Fruit fly (Drosophila melanogaster) whole organism, embryonic: ENCODE data around the gene Sec10.

Experiments
- Ada2b ChIP-seq: fragments of 200-800 bp; sonication (Bioruptor generic); IDR thresholded peaks from 2 replicates; pipeline ENCODE4 v1.3.6; 2022; ENCODE audit warnings: missing biosample characterization, missing genetic modification characterization
- Atf-2 ChIP-seq: fragments of 200-800 bp; sonication (Bioruptor generic); optimal IDR thresholded peaks from 2 replicates; lab custom pipeline; 2016; ENCODE audit warnings: missing biosample characterization, missing genetic modification characterization
- Atf6 ChIP-seq: fragments of 200-800 bp; sonication (Bioruptor generic); IDR thresholded peaks from 2 replicates; pipeline ENCODE4 v1.3.6; 2022; ENCODE audit warnings: missing biosample characterization, missing genetic modification characterization
- B-H2 ChIP-seq: fragments of 200-800 bp; sonication (Bioruptor generic); optimal IDR thresholded peaks from 2 replicates; lab custom pipeline; 2018; ENCODE audit warnings: missing biosample characterization, mild to moderate bottlenecking, missing genetic modification characterization
- Bteb2 ChIP-seq: fragments of 200-800 bp; sonication (Bioruptor generic); optimal IDR thresholded peaks from 2 replicates; lab custom pipeline; 2016; ENCODE audit warnings: missing biosample characterization, missing genetic modification characterization
- CG10209 ChIP-seq: fragments of 200-800 bp; sonication (Bioruptor generic); optimal IDR thresholded peaks from 3 replicates; lab custom pipeline; 2017; ENCODE audit warnings: missing biosample characterization, mild to moderate bottlenecking, missing genetic modification characterization, missing genetic modification reagents
- CG11456 ChIP-seq: fragments of 200-800 bp; sonication (Bioruptor generic); IDR thresholded peaks from 3 replicates; pipeline ENCODE4 v1.3.6; 2022; ENCODE audit warnings: missing biosample characterization, missing genetic modification characterization
- CG12299 ChIP-seq: fragments of 200-800 bp; sonication (Bioruptor generic); optimal IDR thresholded peaks from 2 replicates; lab custom pipeline; 2018; ENCODE audit warnings: missing biosample characterization, mild to moderate bottlenecking, missing genetic modification characterization
- CG12769 ChIP-seq: fragments of 200-800 bp; sonication (Bioruptor generic); optimal IDR thresholded peaks from 2 replicates; lab custom pipeline; 2019; ENCODE audit warnings: missing biosample characterization, mild to moderate bottlenecking, missing genetic modification characterization, moderate library complexity
- CG13296 ChIP-seq: fragments of 200-800 bp; sonication (Bioruptor generic); optimal IDR thresholded peaks from 3 replicates; lab custom pipeline; 2018; ENCODE audit warnings: missing biosample characterization, mild to moderate bottlenecking, missing genetic modification characterization
- CG16779 ChIP-seq: fragments of 200-800 bp; sonication (Bioruptor generic); IDR thresholded peaks from 2 replicates; pipeline ENCODE4 v1.3.6; 2022; ENCODE audit warnings: missing biosample characterization, missing genetic modification characterization
- CG32772 ChIP-seq: fragments of 200-800 bp; sonication (Bioruptor generic); IDR thresholded peaks from 2 replicates; pipeline ENCODE4 v1.3.6; 2022; ENCODE audit warnings: missing biosample characterization, missing genetic modification characterization
- CG33213 ChIP-seq: fragments of 200-800 bp; sonication (Bioruptor generic); optimal IDR thresholded peaks from 3 replicates; lab custom pipeline; 2016; ENCODE audit warnings: missing biosample characterization, missing genetic modification characterization
- CG3847 ChIP-seq: fragments of 200-800 bp; sonication (Bioruptor generic); IDR thresholded peaks from 2 replicates; pipeline ENCODE4 v1.3.6; 2022; ENCODE audit warnings: missing biosample characterization, missing genetic modification characterization
- CG4854 ChIP-seq: fragments of 200-800 bp; sonication (Bioruptor generic); optimal IDR thresholded peaks from 2 replicates; lab custom pipeline; 2016; ENCODE audit warnings: missing biosample characterization, missing genetic modification characterization, inconsistent platforms
- CG5245 ChIP-seq: fragments of 200-800 bp; sonication (Bioruptor generic); optimal IDR thresholded peaks from 3 replicates; lab custom pipeline; 2016; ENCODE audit warnings: missing biosample characterization, missing genetic modification characterization
- CG6272 ChIP-seq: fragments of 200-800 bp; sonication (Bioruptor generic); IDR thresholded peaks from 2 replicates; pipeline ENCODE4 v1.3.6; 2022; ENCODE audit warnings: missing biosample characterization, missing genetic modification characterization
- CG8359 ChIP-seq: fragments of 200-800 bp; sonication (Bioruptor generic); optimal IDR thresholded peaks from 2 replicates; lab custom pipeline; 2017; ENCODE audit warnings: missing biosample characterization, mild to moderate bottlenecking, missing genetic modification characterization, borderline replicate concordance
- CG9215 ChIP-seq: fragments of 200-800 bp; sonication (Bioruptor generic); IDR thresholded peaks from 2 replicates; pipeline ENCODE4 v1.3.6; 2022; ENCODE audit warnings: missing biosample characterization, missing genetic modification characterization
- Dbx ChIP-seq: fragments of 200-800 bp; sonication (Bioruptor generic); IDR thresholded peaks from 3 replicates; pipeline ENCODE4 v1.3.6; 2022; ENCODE audit warnings: missing biosample characterization, missing genetic modification characterization
- Dip3 ChIP-seq: fragments of 200-800 bp; sonication (Bioruptor generic); optimal IDR thresholded peaks from 3 replicates; lab custom pipeline; 2016; ENCODE audit warnings: missing biosample characterization, missing genetic modification characterization
- Dp ChIP-seq: fragments of 200-800 bp; sonication (Bioruptor generic); optimal IDR thresholded peaks from 2 replicates; lab custom pipeline; 2018; ENCODE audit warnings: missing biosample characterization, mild to moderate bottlenecking, missing genetic modification characterization, moderate library complexity
- Elba2 ChIP-seq: fragments of 200-800 bp; sonication (Bioruptor generic); optimal IDR thresholded peaks from 3 replicates; lab custom pipeline; 2016; ENCODE audit warnings: missing biosample characterization, missing genetic modification characterization
- HmgD ChIP-seq: fragments of 200-800 bp; sonication (Bioruptor generic); optimal IDR thresholded peaks from 3 replicates; lab custom pipeline; 2016; ENCODE audit warnings: missing biosample characterization, missing genetic modification characterization
- HmgZ ChIP-seq: fragments of 200-800 bp; sonication (Bioruptor generic); optimal IDR thresholded peaks from 2 replicates; lab custom pipeline; 2018; ENCODE audit warnings: missing biosample characterization, mild to moderate bottlenecking, missing genetic modification characterization
- Hsf ChIP-seq: fragments of 200-800 bp; sonication (Bioruptor generic); optimal IDR thresholded peaks from 3 replicates; lab custom pipeline; 2016; ENCODE audit warnings: missing biosample characterization, missing genetic modification characterization
- Nf-YC ChIP-seq: fragments of 200-800 bp; optimal IDR thresholded peaks from 3 replicates; lab custom pipeline; 2019; ENCODE audit warnings: missing biosample characterization, mild to moderate bottlenecking, missing genetic modification characterization, moderate library complexity
- NfI ChIP-seq: fragments of 200-800 bp; sonication (Bioruptor generic); optimal IDR thresholded peaks from 3 replicates; lab custom pipeline; 2018; ENCODE audit warnings: missing biosample characterization, mild to moderate bottlenecking, missing genetic modification characterization, moderate library complexity
- Spps ChIP-seq: fragments of 200-800 bp; sonication (Bioruptor generic); optimal IDR thresholded peaks from 2 replicates; lab custom pipeline; 2018; ENCODE audit warnings: missing biosample characterization, mild to moderate bottlenecking, missing genetic modification characterization
- Sry-β ChIP-seq: fragments of 200-800 bp; sonication (Bioruptor generic); optimal IDR thresholded peaks from 2 replicates; lab custom pipeline; 2018; ENCODE audit warnings: missing biosample characterization, mild to moderate bottlenecking, missing genetic modification characterization, moderate library complexity
- br ChIP-seq: fragments of >200 bp; optimal IDR thresholded peaks from 2 replicates; lab custom pipeline; 2017
- bsh ChIP-seq, 2 experiments: fragments of 200-800 bp; sonication (Bioruptor generic); optimal IDR thresholded peaks; 2 replicates each; lab custom pipeline; 2017 to 2018; ENCODE audit warnings: mild to moderate bottlenecking in 2 of 2, missing biosample characterization in 2 of 2, missing genetic modification characterization in 2 of 2, moderate library complexity in 1 of 2
- dimm ChIP-seq: fragments of 200-800 bp; sonication (Bioruptor generic); IDR thresholded peaks from 2 replicates; pipeline ENCODE4 v1.3.6; 2022; ENCODE audit warnings: missing biosample characterization, missing genetic modification characterization
- dmrt11E ChIP-seq: fragments of 200-800 bp; sonication (Bioruptor generic); optimal IDR thresholded peaks from 3 replicates; lab custom pipeline; 2018; ENCODE audit warnings: missing biosample characterization, mild to moderate bottlenecking, missing genetic modification characterization, moderate library complexity
- esg ChIP-seq: fragments of 200-800 bp; sonication (Bioruptor generic); conservative IDR thresholded peaks from 2 replicates; pipeline ENCODE4 v1.3.6; 2022; ENCODE audit warnings: missing biosample characterization, missing genetic modification characterization
- gcm2 ChIP-seq: fragments of 200-800 bp; sonication (Bioruptor generic); optimal IDR thresholded peaks from 2 replicates; lab custom pipeline; 2016; ENCODE audit warnings: missing biosample characterization, missing genetic modification characterization
- hbn ChIP-seq: fragments of 200-800 bp; sonication (Bioruptor generic); IDR thresholded peaks from 2 replicates; pipeline ENCODE4 v1.3.6; 2022; ENCODE audit warnings: missing biosample characterization, missing genetic modification characterization; ENCODE audit not compliant: partially characterized antibody
- kah ChIP-seq: fragments of 200-800 bp; sonication (Bioruptor generic); optimal IDR thresholded peaks from 2 replicates; lab custom pipeline; 2018; ENCODE audit warnings: missing biosample characterization, mild to moderate bottlenecking, missing genetic modification characterization
- lilli ChIP-seq: fragments of 200-800 bp; sonication (Bioruptor generic); optimal IDR thresholded peaks from 3 replicates; lab custom pipeline; 2016; ENCODE audit warnings: missing biosample characterization, missing genetic modification characterization
- mam ChIP-seq: fragments of 200-800 bp; sonication (Bioruptor generic); optimal IDR thresholded peaks from 3 replicates; lab custom pipeline; 2016; ENCODE audit warnings: missing biosample characterization, missing genetic modification characterization
- mld ChIP-seq: fragments of 200-800 bp; sonication (Bioruptor generic); IDR thresholded peaks from 3 replicates; pipeline ENCODE4 v1.3.6; 2022; ENCODE audit warnings: missing biosample characterization, missing genetic modification characterization; ENCODE audit not compliant: partially characterized antibody
- pan ChIP-seq, 4 experiments: fragments of >200 bp in 3 of 4; fragments of 200-800 bp in 1 of 4; sonication (Bioruptor generic) in 1 of 4; optimal IDR thresholded peaks in 3 of 4; IDR thresholded peaks in 1 of 4; 2 replicates each; pipeline versions ENCODE4 v1.3.6 to Lab custom; 2017 to 2022; ENCODE audit warnings: missing biosample characterization in 2 of 4, missing genetic modification characterization in 2 of 4, mixed read lengths in 1 of 4
- pfk ChIP-seq: fragments of 200-800 bp; sonication (Bioruptor generic); optimal IDR thresholded peaks from 2 replicates; lab custom pipeline; 2018; ENCODE audit warnings: missing biosample characterization, mild to moderate bottlenecking, missing genetic modification characterization, moderate library complexity
- phol ChIP-seq: fragments of 200-800 bp; sonication (Bioruptor generic); optimal IDR thresholded peaks from 3 replicates; lab custom pipeline; 2018; ENCODE audit warnings: missing biosample characterization, mild to moderate bottlenecking, missing genetic modification characterization, moderate library complexity
- prd ChIP-seq, 3 experiments: fragments of >200 bp in 2 of 3; fragments of 200-800 bp in 1 of 3; sonication (Bioruptor generic) in 1 of 3; optimal IDR thresholded peaks in 2 of 3; IDR thresholded peaks in 1 of 3; 2 replicates in 2 of 3; 3 replicates in 1 of 3; pipeline versions ENCODE4 v1.3.6 to Lab custom; 2017 to 2022; ENCODE audit warnings: missing biosample characterization in 1 of 3, missing genetic modification characterization in 1 of 3
- shn ChIP-seq: fragments of 200-800 bp; sonication (Bioruptor generic); optimal IDR thresholded peaks from 3 replicates; lab custom pipeline; 2016; ENCODE audit warnings: missing biosample characterization, missing genetic modification characterization
- slbo ChIP-seq: fragments of 200-800 bp; sonication (Bioruptor generic); IDR thresholded peaks from 2 replicates; pipeline ENCODE4 v1.3.6; 2022; ENCODE audit warnings: missing biosample characterization, missing genetic modification characterization
- tgo ChIP-seq: fragments of 200-800 bp; sonication (Bioruptor generic); IDR thresholded peaks from 3 replicates; pipeline ENCODE4 v1.3.6; 2022; ENCODE audit warnings: missing biosample characterization, missing genetic modification characterization
- zen ChIP-seq: fragments of 200-800 bp; sonication (Bioruptor generic); optimal IDR thresholded peaks from 3 replicates; lab custom pipeline; 2018; ENCODE audit warnings: missing biosample characterization, mild to moderate bottlenecking, missing genetic modification characterization, moderate library complexity
- zfh1 ChIP-seq: fragments of 200-800 bp; sonication (Bioruptor generic); IDR thresholded peaks from 3 replicates; pipeline ENCODE4 v1.3.6; 2022; ENCODE audit warnings: missing biosample characterization, missing genetic modification characterization

The Sec10 gene

dm6 chr3R:24169362-24169761 lies 34.7 kb downstream of the Sec10 start, which contains the start of gene CG5510 (continued):
- TF ChIP-seq dmrt11E (tag; lab: Kevin White, UChicago) (peak; percentile 11), CG12299 (tag; lab: Kevin White, UChicago) (peak; percentile 15), shn (GFP tag; lab: Kevin White, UChicago) (peak; percentile 67), CG33213 (GFP tag; lab: Kevin White, UChicago) (peak; percentile 11), CG5245 (GFP tag; lab: Kevin White, UChicago) (peak; percentile 9), kah (GFP tag; lab: Kevin White, UChicago) (no peak), pfk (GFP tag; lab: Kevin White, UChicago) (peak; percentile 7), Sry-β (GFP tag; lab: Kevin White, UChicago) (peak; percentile 29), hbn (peak; percentile 98), CG10209 (GFP tag; lab: Kevin White, UChicago) (peak; percentile 15), bsh (GFP tag; optimal IDR thresholded peaks at IDR 0.05; lab: Kevin White, UChicago) (peak in 1 of 2 experiments; percentile 45), Hsf (peak; percentile 47), HmgD (GFP tag; lab: Kevin White, UChicago) (peak; percentile 69), Atf6 (peak; percentile 49; the same call in 1 of the 2 replicates), esg (GFP tag; lab: Robert Waterston, UW) (no peak), Ada2b (no peak), CG13296 (GFP tag; lab: Kevin White, UChicago) (no peak), slbo (GFP tag; lab: Robert Waterston, UW) (peak; percentile 78), zfh1 (GFP tag; lab: Robert Waterston, UW) (0 out of 3 replicates have a peak, but pooled peaks have one; percentile 42), Dip3 (GFP tag; lab: Kevin White, UChicago) (peak; percentile 6), CG16779 (GFP tag; lab: Robert Waterston, UW) (no peak; the same call in 1 of the 2 replicates), CG6272 (peak; percentile 32; the same call in 1 of the 2 replicates), CG9215 (peak; percentile 34; the same call in 1 of the 2 replicates), Spps (tag; lab: Kevin White, UChicago) (peak; percentile 5), mam (peak; percentile 67), NfI (GFP tag; lab: Kevin White, UChicago) (peak; percentile 27), zen (tag; lab: Kevin White, UChicago) (peak; percentile 66), CG4854 (peak; percentile 40), br (lab: Kevin White, UChicago) (no peak), Elba2 (peak; percentile 33), CG32772 (GFP tag; lab: Robert Waterston, UW) (peak; percentile 73), CG11456 (GFP tag; lab: Robert Waterston, UW) (peak; percentile 66; the same call in 2 of the 3 replicates), tgo (GFP tag; lab: Robert Waterston, UW) (peak; percentile 20; the same call in 1 of the 3 replicates), mld (GFP tag; lab: Robert Waterston, UW) (peak; percentile 97), Dp (peak; percentile 96), Bteb2 (GFP tag; lab: Kevin White, UChicago) (peak; percentile 11), CG3847 (GFP tag; lab: Robert Waterston, UW) (peak; percentile 54), pan (optimal IDR thresholded peaks at IDR 0.05; lab: Kevin White, UChicago) (no peak), pan (GFP tag; optimal IDR thresholded peaks at IDR 0.05 in 1 of 2, IDR thresholded peaks at IDR 0.05 in 1 of 2) (peak in 1 of 2 experiments; percentile 53), Atf-2 (GFP tag; lab: Kevin White, UChicago) (no peak), phol (peak; percentile 46), prd (optimal IDR thresholded peaks at IDR 0.05; lab: Kevin White, UChicago) (no peak), prd (GFP tag; IDR thresholded peaks at IDR 0.05; lab: Robert Waterston, UW) (peak; percentile 33; the same call in 2 of the 3 replicates), Dbx (peak; percentile 84), gcm2 (no peak), dimm (GFP tag; lab: Robert Waterston, UW) (no peak), Nf-YC (tag; lab: Kevin White, UChicago) (peak; percentile 61), CG8359 (GFP tag; lab: Kevin White, UChicago) (no peak), HmgZ (peak; percentile 86), CG12769 (tag; lab: Kevin White, UChicago) (peak; percentile 56), lilli (GFP tag; lab: Kevin White, UChicago) (peak; percentile 70), B-H2 (peak; percentile 59)
